Worm (Caenorhabditis elegans) whole organism, L2 larva: ENCODE measurements around the gene C24H10.2.

Experiments used
- ama-1 ChIP-seq: fragments of 150-350 bp; optimal IDR thresholded peaks from 2 replicates; lab custom pipeline; 2018; ENCODE audit warnings: inconsistent platforms
- lin-13 ChIP-seq: fragments of 150-350 bp; optimal IDR thresholded peaks from 2 replicates; lab custom pipeline; 2014; ENCODE audit warnings: missing biosample characterization, missing genetic modification reagents, missing genetic modification characterization
- zag-1 ChIP-seq: fragments of 150-350 bp; optimal IDR thresholded peaks from 2 replicates; lab custom pipeline; 2014; ENCODE audit warnings: missing biosample characterization, missing genetic modification characterization
- ztf-11 ChIP-seq: sonication (generic microtip); optimal IDR thresholded peaks from 2 replicates; lab custom pipeline; 2017; ENCODE audit warnings: missing biosample characterization, missing genetic modification characterization

DNA sequence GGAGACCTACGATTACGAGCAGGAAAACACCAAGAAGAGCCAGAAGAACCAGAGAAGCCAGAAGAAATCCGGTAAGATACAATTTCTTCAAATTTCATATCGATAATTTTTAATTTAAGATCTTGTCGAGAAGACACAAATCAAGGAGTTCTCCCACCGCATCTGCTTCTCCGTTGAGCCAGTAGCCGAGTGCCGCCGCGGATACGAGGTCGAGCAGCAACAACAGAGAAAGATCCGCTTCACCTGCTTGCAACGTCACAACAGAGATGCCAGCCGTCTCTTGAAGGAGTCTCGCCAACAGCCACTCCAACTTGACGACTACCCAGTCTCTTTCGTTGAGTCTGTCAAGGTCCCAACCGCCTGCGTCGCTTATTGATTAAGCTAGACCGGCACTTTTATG lies 41.3 kb downstream of the C24H10.2 start:
- TF ChIP-seq zag-1 (no peak), ztf-11 (tag; lab: Kevin White, UChicago) (no peak), ama-1 (lab: Kevin White, UChicago) (no peak), lin-13 (GFP tag; lab: Kevin White, UChicago) (no peak)
